Fruit fly (Drosophila melanogaster) whole organism, embryonic: ENCODE results near the gene usp.

Experiments used
- Adf1 ChIP-seq: fragments of 200-800 bp; sonication (Bioruptor generic); IDR thresholded peaks from 2 replicates; pipeline ENCODE4 v1.3.6; 2022; ENCODE audit warnings: missing biosample characterization, missing genetic modification characterization
- Awh ChIP-seq: fragments of 200-800 bp; sonication (Bioruptor generic); IDR thresholded peaks from 2 replicates; pipeline ENCODE4, ENCODE4 v1.3.6; 2022; ENCODE audit warnings: missing biosample characterization, missing genetic modification characterization
- B-H1 ChIP-seq: fragments of 200-800 bp; sonication (Bioruptor generic); IDR thresholded peaks from 3 replicates; pipeline ENCODE4 v1.3.6; 2022; ENCODE audit warnings: missing biosample characterization, missing genetic modification characterization
- CG10979 ChIP-seq: fragments of 200-800 bp; sonication (Bioruptor generic); optimal IDR thresholded peaks from 2 replicates; lab custom pipeline; 2018; ENCODE audit warnings: missing biosample characterization, mild to moderate bottlenecking, missing genetic modification characterization, moderate library complexity
- CG12155 ChIP-seq: fragments of 200-800 bp; sonication (Bioruptor generic); optimal IDR thresholded peaks from 3 replicates; lab custom pipeline; 2016; ENCODE audit warnings: missing biosample characterization, missing genetic modification characterization
- CG1233 ChIP-seq: fragments of 200-800 bp; sonication (Bioruptor generic); optimal IDR thresholded peaks from 4 replicates; lab custom pipeline; 2018; ENCODE audit warnings: missing biosample characterization, mild to moderate bottlenecking, missing genetic modification characterization
- CG12391 ChIP-seq: fragments of 200-800 bp; sonication (Bioruptor generic); optimal IDR thresholded peaks from 3 replicates; lab custom pipeline; 2018; ENCODE audit warnings: missing biosample characterization, mild to moderate bottlenecking, missing genetic modification characterization, moderate library complexity
- CG12769 ChIP-seq: fragments of 200-800 bp; sonication (Bioruptor generic); optimal IDR thresholded peaks from 2 replicates; lab custom pipeline; 2019; ENCODE audit warnings: missing biosample characterization, mild to moderate bottlenecking, missing genetic modification characterization, moderate library complexity
- CG12942 ChIP-seq: fragments of 200-800 bp; sonication (Bioruptor generic); optimal IDR thresholded peaks from 3 replicates; lab custom pipeline; 2016; ENCODE audit warnings: missing biosample characterization, missing genetic modification characterization
- CG1647 ChIP-seq: fragments of 200-800 bp; sonication (Bioruptor generic); optimal IDR thresholded peaks from 3 replicates; lab custom pipeline; 2016; ENCODE audit warnings: missing biosample characterization, missing genetic modification characterization
- CG16813 ChIP-seq: fragments of 200-800 bp; sonication (Bioruptor generic); IDR thresholded peaks from 3 replicates; pipeline ENCODE4 v1.3.6; 2022; ENCODE audit warnings: missing biosample characterization, missing genetic modification characterization; ENCODE audit not compliant: partially characterized antibody
- CG17829 ChIP-seq: fragments of 200-800 bp; optimal IDR thresholded peaks from 2 replicates; lab custom pipeline; 2019; ENCODE audit warnings: missing biosample characterization, mild to moderate bottlenecking, missing genetic modification characterization, moderate library complexity
- CG18011 ChIP-seq: fragments of 200-800 bp; sonication (Bioruptor generic); optimal IDR thresholded peaks from 2 replicates; lab custom pipeline; 2017; ENCODE audit warnings: missing biosample characterization, missing genetic modification characterization, mild to moderate bottlenecking, moderate library complexity, missing genotype
- CG18262 ChIP-seq: fragments of 200-800 bp; optimal IDR thresholded peaks from 3 replicates; lab custom pipeline; 2019; ENCODE audit warnings: missing biosample characterization, mild to moderate bottlenecking, missing genetic modification characterization, moderate library complexity
- CG34422 ChIP-seq: fragments of 200-800 bp; sonication (Bioruptor generic); IDR thresholded peaks from 3 replicates; pipeline ENCODE4 v1.3.6; 2022; ENCODE audit warnings: missing biosample characterization, missing genetic modification characterization
- CG4730 ChIP-seq: fragments of 200-800 bp; sonication (Bioruptor generic); IDR thresholded peaks from 2 replicates; pipeline ENCODE4 v1.3.6; 2022; ENCODE audit warnings: missing biosample characterization, missing genetic modification characterization
- CG6254 ChIP-seq: fragments of 200-800 bp; sonication (Bioruptor generic); optimal IDR thresholded peaks from 3 replicates; lab custom pipeline; 2017; ENCODE audit warnings: mild to moderate bottlenecking, missing biosample characterization, missing genetic modification reagents, missing genetic modification characterization
- CG6765 ChIP-seq: fragments of 200-800 bp; sonication (Bioruptor generic); optimal IDR thresholded peaks from 3 replicates; lab custom pipeline; 2017; ENCODE audit warnings: missing biosample characterization, mild to moderate bottlenecking, missing genetic modification characterization
- CG6854 ChIP-seq: fragments of 200-800 bp; sonication (Bioruptor generic); optimal IDR thresholded peaks from 3 replicates; lab custom pipeline; 2017; ENCODE audit warnings: missing biosample characterization, mild to moderate bottlenecking, missing genetic modification characterization
- CG9727 ChIP-seq: fragments of 200-800 bp; sonication (Bioruptor generic); optimal IDR thresholded peaks from 3 replicates; lab custom pipeline; 2017; ENCODE audit warnings: missing biosample characterization, mild to moderate bottlenecking, missing genetic modification characterization
- Deaf1 ChIP-seq: fragments of 200-800 bp; optimal IDR thresholded peaks from 3 replicates; lab custom pipeline; 2019; ENCODE audit warnings: missing biosample characterization, mild to moderate bottlenecking, missing genetic modification characterization, moderate library complexity
- Hr3 ChIP-seq: fragments of 200-800 bp; sonication (Bioruptor generic); optimal IDR thresholded peaks from 3 replicates; lab custom pipeline; 2016; ENCODE audit warnings: missing biosample characterization, missing genetic modification characterization
- Med ChIP-seq: fragments of 200-800 bp; sonication (Bioruptor generic); peaks from one replicate; lab custom pipeline; 2016; ENCODE audit warnings: missing biosample characterization, missing genetic modification characterization, mild to moderate bottlenecking, inconsistent platforms, moderate library complexity
- Sox100B ChIP-seq: fragments of 200-800 bp; sonication (Bioruptor generic); optimal IDR thresholded peaks from 3 replicates; lab custom pipeline; 2018; ENCODE audit warnings: missing biosample characterization, mild to moderate bottlenecking, missing genetic modification characterization
- abd-A ChIP-seq: fragments of 200-800 bp; sonication (Bioruptor generic); optimal IDR thresholded peaks from 3 replicates; lab custom pipeline; 2019; ENCODE audit warnings: missing biosample characterization, mild to moderate bottlenecking, missing genetic modification characterization, moderate library complexity
- ara ChIP-seq: fragments of 200-800 bp; sonication (Bioruptor generic); IDR thresholded peaks from 2 replicates; pipeline ENCODE4 v1.3.6; 2022; ENCODE audit warnings: missing biosample characterization, missing genetic modification characterization
- ash1 ChIP-seq: fragments of 200-800 bp; sonication (Bioruptor generic); optimal IDR thresholded peaks from 2 replicates; lab custom pipeline; 2018; ENCODE audit warnings: missing biosample characterization, mild to moderate bottlenecking, missing genetic modification characterization
- bowl ChIP-seq: fragments of 200-800 bp; sonication (Bioruptor generic); IDR thresholded peaks from 2 replicates; pipeline ENCODE4 v1.3.6; 2022; ENCODE audit warnings: missing biosample characterization, missing genetic modification characterization
- btn ChIP-seq: fragments of 200-800 bp; sonication (Bioruptor generic); optimal IDR thresholded peaks from 2 replicates; lab custom pipeline; 2016; ENCODE audit warnings: missing biosample characterization, missing genetic modification characterization
- crol ChIP-seq: fragments of 200-800 bp; sonication (Bioruptor generic); IDR thresholded peaks from 2 replicates; pipeline ENCODE4 v1.3.6; 2022; ENCODE audit warnings: missing biosample characterization, missing genetic modification characterization
- eve ChIP-seq, 2 experiments: fragments of >200 bp; optimal IDR thresholded peaks; 2 replicates each; lab custom pipeline; 2017; ENCODE audit warnings: missing biosample characterization in 2 of 2, missing genetic modification characterization in 2 of 2
- ewg ChIP-seq: fragments of 200-800 bp; sonication (Bioruptor generic); optimal IDR thresholded peaks from 3 replicates; lab custom pipeline; 2017; ENCODE audit warnings: mild to moderate bottlenecking, missing biosample characterization, missing genetic modification reagents, missing genetic modification characterization
- fd3F ChIP-seq: fragments of 200-800 bp; sonication (Bioruptor generic); optimal IDR thresholded peaks from 2 replicates; lab custom pipeline; 2018; ENCODE audit warnings: missing biosample characterization, mild to moderate bottlenecking, missing genetic modification characterization, moderate library complexity
- fd64A ChIP-seq: fragments of 200-800 bp; sonication (Bioruptor generic); optimal IDR thresholded peaks from 3 replicates; lab custom pipeline; 2018; ENCODE audit warnings: missing biosample characterization, mild to moderate bottlenecking, missing genetic modification characterization
- fd96Cb ChIP-seq: fragments of 200-800 bp; sonication (Bioruptor generic); optimal IDR thresholded peaks from 2 replicates; lab custom pipeline; 2018; ENCODE audit warnings: missing biosample characterization, mild to moderate bottlenecking, missing genetic modification characterization, moderate library complexity
- fu2 ChIP-seq: fragments of 200-800 bp; sonication (Bioruptor generic); optimal IDR thresholded peaks from 2 replicates; lab custom pipeline; 2016; ENCODE audit warnings: missing biosample characterization, missing genetic modification characterization
- gsb ChIP-seq: fragments of 200-800 bp; sonication (Bioruptor generic); IDR thresholded peaks from 2 replicates; pipeline ENCODE4 v1.3.6; 2022; ENCODE audit warnings: missing biosample characterization, missing genetic modification characterization
- hbn ChIP-seq: fragments of 200-800 bp; sonication (Bioruptor generic); IDR thresholded peaks from 2 replicates; pipeline ENCODE4 v1.3.6; 2022; ENCODE audit warnings: missing biosample characterization, missing genetic modification characterization; ENCODE audit not compliant: partially characterized antibody
- nerfin-1 ChIP-seq: fragments of 200-800 bp; sonication (Bioruptor generic); optimal IDR thresholded peaks from 3 replicates; lab custom pipeline; 2019; ENCODE audit warnings: missing biosample characterization, mild to moderate bottlenecking, missing genetic modification characterization, moderate library complexity
- odd ChIP-seq: fragments of 200-800 bp; sonication (Bioruptor generic); optimal IDR thresholded peaks from 2 replicates; lab custom pipeline; 2017; ENCODE audit warnings: missing biosample characterization, mild to moderate bottlenecking, missing genetic modification characterization
- onecut ChIP-seq: fragments of 200-800 bp; sonication (Bioruptor generic); IDR thresholded peaks from 2 replicates; pipeline ENCODE4 v1.3.6; 2022; ENCODE audit warnings: missing biosample characterization, missing genetic modification characterization
- p53 ChIP-seq: fragments of 200-800 bp; sonication (Bioruptor generic); optimal IDR thresholded peaks from 2 replicates; lab custom pipeline; 2016; ENCODE audit warnings: missing biosample characterization, missing genetic modification characterization
- prd ChIP-seq, 3 experiments: fragments of >200 bp in 2 of 3; fragments of 200-800 bp in 1 of 3; sonication (Bioruptor generic) in 1 of 3; optimal IDR thresholded peaks in 2 of 3; IDR thresholded peaks in 1 of 3; 2 replicates in 2 of 3; 3 replicates in 1 of 3; pipeline versions ENCODE4 v1.3.6 to Lab custom; 2017 to 2022; ENCODE audit warnings: missing biosample characterization in 1 of 3, missing genetic modification characterization in 1 of 3
- sc ChIP-seq, 3 experiments: fragments of >200 bp in 2 of 3; fragments of 200-800 bp in 1 of 3; sonication (Bioruptor generic) in 1 of 3; optimal IDR thresholded peaks; 2 replicates in 2 of 3; 3 replicates in 1 of 3; lab custom pipeline; 2017; ENCODE audit warnings: mild to moderate bottlenecking in 1 of 3, missing biosample characterization in 1 of 3, missing genetic modification characterization in 1 of 3, missing genetic modification reagents in 1 of 3
- scrt ChIP-seq: fragments of 200-800 bp; sonication (Bioruptor generic); optimal IDR thresholded peaks from 2 replicates; lab custom pipeline; 2018; ENCODE audit warnings: missing biosample characterization, mild to moderate bottlenecking, missing genetic modification characterization, moderate library complexity
- so ChIP-seq: fragments of 200-800 bp; sonication (Bioruptor generic); IDR thresholded peaks from 3 replicates; pipeline ENCODE4 v1.3.6; 2022; ENCODE audit warnings: missing biosample characterization, missing genetic modification characterization
- trem ChIP-seq: fragments of 200-800 bp; optimal IDR thresholded peaks from 3 replicates; lab custom pipeline; 2019; ENCODE audit warnings: missing biosample characterization, mild to moderate bottlenecking, missing genetic modification characterization, moderate library complexity
- vnd ChIP-seq: fragments of 200-800 bp; sonication (Bioruptor generic); IDR thresholded peaks from 3 replicates; pipeline ENCODE4 v1.3.6; 2022; ENCODE audit warnings: missing biosample characterization, missing genetic modification characterization; ENCODE audit not compliant: partially characterized antibody
- yki ChIP-seq: fragments of >200 bp; optimal IDR thresholded peaks from 3 replicates; lab custom pipeline; 2018

usp gene

DNA sequence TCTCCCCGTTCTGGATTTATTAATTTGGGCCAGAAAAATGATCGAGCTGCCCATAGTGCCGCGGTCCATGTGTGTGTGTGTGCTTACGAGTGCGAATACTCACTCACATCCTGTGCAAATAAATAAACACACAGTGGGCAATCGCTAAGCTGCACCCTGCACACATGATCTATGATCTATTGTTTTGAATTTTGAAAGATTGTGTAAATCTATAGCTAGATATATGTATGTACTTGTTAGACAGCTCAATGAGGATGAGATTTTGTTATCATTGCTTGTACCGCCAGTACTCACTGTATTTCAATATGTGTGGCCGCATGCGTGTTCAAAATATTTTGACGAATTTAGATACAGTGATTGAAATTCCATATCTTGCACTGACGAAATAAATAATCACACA is 41.0 kb upstream of the usp start (continued):
- no peak for TF ChIP-seq CG1233

DNA sequence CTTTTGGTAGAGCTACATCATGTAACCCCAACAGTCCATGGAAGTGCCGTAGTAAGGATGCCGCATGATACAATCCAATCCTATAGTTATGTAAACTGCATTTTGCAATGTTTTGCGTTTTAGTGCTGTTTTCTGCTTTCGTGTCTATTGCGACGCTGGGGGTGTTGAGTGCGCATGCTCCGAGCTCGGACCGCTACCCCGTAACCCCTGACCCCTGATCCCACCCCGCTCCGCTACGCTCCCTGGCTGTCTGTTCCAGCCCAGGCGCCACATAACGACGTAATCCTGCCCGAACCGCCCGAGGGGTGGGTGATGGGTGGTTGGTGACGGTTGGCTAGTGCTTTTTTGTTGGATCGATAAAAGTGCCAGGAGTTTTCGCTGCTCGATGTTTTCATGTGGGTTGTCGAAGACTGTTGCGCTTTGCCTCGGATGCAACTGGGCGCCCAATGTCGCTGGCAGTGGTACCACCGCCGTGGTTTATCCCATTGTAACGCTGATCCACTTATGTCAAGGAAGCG is 39.8 kb upstream of the usp start:
- TF ChIP-seq odd (GFP tag; lab: Kevin White, UChicago) (no peak), Med (peak; percentile 12), CG34422 (0 out of 3 replicates have a peak, but pooled peaks have one; percentile 12), Sox100B (GFP tag; lab: Kevin White, UChicago) (no peak), CG10979 (tag; lab: Kevin White, UChicago) (no peak), CG18011 (no peak), prd (optimal IDR thresholded peaks at IDR 0.05; lab: Kevin White, UChicago) (no peak), prd (GFP tag; IDR thresholded peaks at IDR 0.05; lab: Robert Waterston, UW) (no peak), B-H1 (GFP tag; lab: Robert Waterston, UW) (no peak), Adf1 (peak; percentile 9; the same call in 1 of the 2 replicates), CG6854 (GFP tag; lab: Kevin White, UChicago) (no peak), so (GFP tag; lab: Robert Waterston, UW) (no peak), Hr3 (GFP tag; lab: Kevin White, UChicago) (no peak), vnd (GFP tag; lab: Robert Waterston, UW) (no peak), Deaf1 (tag; lab: Kevin White, UChicago) (peak; percentile 23), onecut (GFP tag; lab: Robert Waterston, UW) (peak; percentile 95), CG1647 (GFP tag; lab: Kevin White, UChicago) (no peak), CG9727 (no peak), abd-A (tag; lab: Kevin White, UChicago) (peak; percentile 59), crol (GFP tag; lab: Robert Waterston, UW) (peak; percentile 70), CG12155 (GFP tag; lab: Kevin White, UChicago) (no peak), yki (lab: Kevin White, UChicago) (no peak), ara (no peak), CG18262 (tag; lab: Kevin White, UChicago) (no peak), fd3F (no peak), p53 (GFP tag; lab: Kevin White, UChicago) (no peak), ewg (GFP tag; lab: Kevin White, UChicago) (peak; percentile 68), CG12391 (no peak), Awh (no peak), CG6254 (no peak), fd96Cb (no peak), fd64A (GFP tag; lab: Kevin White, UChicago) (no peak), nerfin-1 (tag; lab: Kevin White, UChicago) (peak; percentile 44), gsb (GFP tag; lab: Robert Waterston, UW) (no peak), scrt (peak; percentile 63)

DNA sequence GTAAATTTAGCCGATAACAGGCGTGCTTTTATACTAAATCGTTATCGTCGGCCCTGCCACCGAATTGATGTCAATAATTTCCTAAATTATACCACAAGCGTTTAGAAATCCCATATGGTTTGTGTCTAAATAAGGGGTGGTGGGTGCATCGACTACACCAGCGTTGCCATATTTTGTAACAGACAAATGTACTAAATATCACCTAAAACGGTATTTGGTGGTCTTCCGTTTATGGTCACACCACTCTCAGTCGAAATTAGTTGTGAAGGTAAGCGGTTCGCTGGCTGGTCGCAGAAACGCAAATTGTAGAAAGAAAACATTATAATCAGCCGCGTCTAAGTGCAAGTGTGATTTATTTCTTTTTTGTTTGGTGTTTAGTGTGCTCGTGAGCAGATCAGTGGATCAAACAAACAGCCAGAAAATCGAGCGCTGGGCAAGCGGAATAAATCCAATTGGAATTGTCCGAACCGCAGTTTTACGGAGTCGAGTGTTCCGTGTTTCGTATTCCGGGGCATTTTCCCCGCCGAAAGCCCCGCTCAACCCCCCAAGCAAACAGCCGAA is 38.3 kb upstream of the usp start, which contains the start of the genes CG16903 and Unc-76:
TSS of gene CG16903 (minus strand) at position 39 of the 561 bp plus-strand sequence.
TSS of gene Unc-76 (plus strand) at position 244 of the 561 bp plus-strand sequence.
- TF ChIP-seq hbn (GFP tag; lab: Robert Waterston, UW) (peak; percentile 42; the same call in 1 of the 2 replicates), CG17829 (tag; lab: Kevin White, UChicago) (peak; percentile 71), CG12942 (GFP tag; lab: Kevin White, UChicago) (no peak), CG12769 (tag; lab: Kevin White, UChicago) (peak; percentile 78), btn (GFP tag; lab: Kevin White, UChicago) (no peak), CG6765 (GFP tag; lab: Kevin White, UChicago) (no peak), bowl (0 out of 2 replicates have a peak, but pooled peaks have one; percentile 39), CG16813 (GFP tag; lab: Robert Waterston, UW) (no peak), CG4730 (GFP tag; lab: Robert Waterston, UW) (no peak), eve (GFP tag; optimal IDR thresholded peaks at IDR 0.05; lab: Kevin White, UChicago) (no peak), fu2 (GFP tag; lab: Kevin White, UChicago) (peak; percentile 6), Deaf1 (tag; lab: Kevin White, UChicago) (peak; percentile 56), trem (peak; percentile 94), sc (optimal IDR thresholded peaks at IDR 0.05; lab: Kevin White, UChicago) (no peak), sc (GFP tag; optimal IDR thresholded peaks at IDR 0.05; lab: Kevin White, UChicago) (no peak), ash1 (no peak)
